Worm (Caenorhabditis elegans): Measurements from ENCODE around the gene chil-5.

The chil-5 gene

DNA sequence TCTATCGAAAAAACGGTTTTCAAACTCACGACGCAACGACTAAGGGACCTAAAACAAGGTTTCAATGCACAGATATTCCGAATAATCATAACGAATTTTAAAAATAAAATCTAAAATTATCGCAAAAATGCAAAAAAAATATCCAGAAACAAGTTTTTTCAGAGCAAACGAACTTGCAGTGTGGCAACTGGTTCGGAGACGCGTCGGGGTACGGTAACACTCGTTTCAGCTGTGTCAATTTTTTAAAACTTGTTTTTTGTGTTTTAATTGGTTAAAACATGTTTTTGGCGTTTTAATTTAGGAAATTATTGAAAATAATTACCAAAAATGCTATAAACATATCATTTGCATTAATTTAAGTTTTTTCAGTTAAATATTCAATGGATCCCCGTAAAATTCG, 32.9 kb upstream of the chil-5 start, which contains the start of gene C08H9.16:
Gene C08H9.16, plus strand, starts transcription at position 370 of the 400 bp plus-strand sequence.
- TF ChIP-seq rbr-2 (tag; optimal IDR thresholded peaks at IDR 0.05) (peak; percentile 20), sdz-12 (GFP tag; optimal IDR thresholded peaks at IDR 0.05) (no peak), F26F4.8 (GFP tag; conservative IDR thresholded peaks at IDR 0.05) (no peak), egl-43 (GFP tag; IDR thresholded peaks at IDR 0.05) (no peak), nhr-41 (GFP tag; IDR thresholded peaks at IDR 0.05) (no peak), hif-1 (tag; optimal IDR thresholded peaks at IDR 0.05) (peak in 1 of 2 experiments; percentile 18), T20F7.1 (GFP tag; optimal IDR thresholded peaks at IDR 0.05) (no peak), nhr-11 (tag; optimal IDR thresholded peaks at IDR 0.05) (peak; percentile 67), attf-4 (tag; optimal IDR thresholded peaks at IDR 0.05) (no peak), nhr-77 (tag; optimal IDR thresholded peaks at IDR 0.05) (peak; percentile 43), hlh-30 (tag; optimal IDR thresholded peaks at IDR 0.05; ENCODE audit: insufficient read depth) (peak; percentile 45), mep-1 (tag; optimal IDR thresholded peaks at IDR 0.05) (peak; percentile 67), pha-4 (GFP tag; IDR thresholded peaks at IDR 0.05) (no peak), pha-4 (tag; optimal IDR thresholded peaks at IDR 0.05) (peak; percentile 59), ceh-20 (GFP tag; IDR thresholded peaks at IDR 0.05) (no peak), zfp-3 (GFP tag; conservative IDR thresholded peaks at IDR 0.05) (no peak), nhr-111 (GFP tag; optimal IDR thresholded peaks at IDR 0.05) (no peak), D1046.2 (GFP tag; IDR thresholded peaks at IDR 0.05) (peak; percentile 98), unc-130 (GFP tag; optimal IDR thresholded peaks at IDR 0.05) (peak; percentile 24), skn-1 (tag; optimal IDR thresholded peaks at IDR 0.05) (no peak), gei-8 (GFP tag; optimal IDR thresholded peaks at IDR 0.05) (no peak), nhr-42 (GFP tag; IDR thresholded peaks at IDR 0.05) (no peak), dpl-1 (GFP tag; optimal IDR thresholded peaks at IDR 0.05) (peak; percentile 65), dmd-9 (GFP tag; IDR thresholded peaks at IDR 0.05) (no peak), lsy-2 (tag; optimal IDR thresholded peaks at IDR 0.05) (peak; percentile 89 to 99), F44E2.7 (GFP tag; IDR thresholded peaks at IDR 0.05) (no peak), ceh-32 (tag; optimal IDR thresholded peaks at IDR 0.05; ENCODE audit: poor library complexity) (no peak), ctbp-1 (GFP tag; IDR thresholded peaks at IDR 0.05) (no peak), mdl-1 (tag; optimal IDR thresholded peaks at IDR 0.05) (no peak), egl-27 (tag; optimal IDR thresholded peaks at IDR 0.05) (no peak), lin-13 (GFP tag; optimal IDR thresholded peaks at IDR 0.05) (peak; percentile 24), dve-1 (tag; optimal IDR thresholded peaks at IDR 0.05; ENCODE audit: insufficient read depth) (peak; percentile 57), mxl-3 (GFP tag; optimal IDR thresholded peaks at IDR 0.05) (no peak), saeg-2 (GFP tag; IDR thresholded peaks at IDR 0.05) (no peak), Y5F2A.4 (GFP tag; optimal IDR thresholded peaks at IDR 0.05) (no peak), ztf-11 (tag; optimal IDR thresholded peaks at IDR 0.05) (no peak), unc-62 (GFP tag; optimal IDR thresholded peaks at IDR 0.05 in 1 of 2) (no peak), unc-62 (tag; optimal IDR thresholded peaks at IDR 0.05) (no peak), zip-2 (tag; optimal IDR thresholded peaks at IDR 0.05) (no peak), lim-7 (GFP tag; IDR thresholded peaks at IDR 0.05) (no peak), dmd-6 (GFP tag; IDR thresholded peaks at IDR 0.05) (peak; percentile 26; the same call in 1 of the 2 replicates), aha-1 (tag) (peak; percentile 49), R02D3.7 (tag; optimal IDR thresholded peaks at IDR 0.05) (no peak), mes-2 (tag; optimal IDR thresholded peaks at IDR 0.05; ENCODE audit: poor library complexity, severe bottlenecking) (peak; percentile 68), Y48G9A.11 (GFP tag; IDR thresholded peaks at IDR 0.05) (no peak), madf-9 (GFP tag; conservative IDR thresholded peaks at IDR 0.05) (no peak), ceh-28 (tag; optimal IDR thresholded peaks at IDR 0.05) (no peak), hlh-11 (tag; optimal IDR thresholded peaks at IDR 0.05) (peak; percentile 57), daf-16 (GFP tag; optimal IDR thresholded peaks at IDR 0.05) (no peak), daf-16 (tag; optimal IDR thresholded peaks at IDR 0.05) (peak; percentile 46), dmd-8 (GFP tag; IDR thresholded peaks at IDR 0.05) (no peak), hmg-1.1 (GFP tag; IDR thresholded peaks at IDR 0.05) (peak; percentile 18; the same call in 1 of the 2 replicates)
